Fruit fly (Drosophila melanogaster) whole organism, wandering third instar larva: ENCODE measurements around the gene CG46427.

Experiments used
- Abd-B ChIP-seq: fragments of >200 bp; optimal IDR thresholded peaks from 2 replicates; lab custom pipeline; 2017; ENCODE audit warnings: missing biosample characterization, missing genetic modification characterization
- Mio ChIP-seq: sonication (Bioruptor generic); optimal IDR thresholded peaks from 2 replicates; lab custom pipeline; 2016; ENCODE audit warnings: missing biosample characterization, missing genetic modification characterization
- N ChIP-seq: fragments of >200 bp; optimal IDR thresholded peaks from 2 replicates; lab custom pipeline; 2018; ENCODE audit warnings: missing biosample characterization, missing external identifiers, missing genetic modification characterization
- OdsH ChIP-seq: fragments of 200-800 bp; sonication (Bioruptor generic); optimal IDR thresholded peaks from 2 replicates; lab custom pipeline; 2016; ENCODE audit warnings: missing biosample characterization, mild to moderate bottlenecking, missing genetic modification characterization
- dmrt93B ChIP-seq: fragments of 200-800 bp; sonication (Bioruptor generic); optimal IDR thresholded peaks from 2 replicates; lab custom pipeline; 2018; ENCODE audit warnings: missing biosample characterization, mild to moderate bottlenecking, missing genetic modification characterization
- ey ChIP-seq: fragments of 200-800 bp; sonication (Bioruptor generic); optimal IDR thresholded peaks from 2 replicates; lab custom pipeline; 2016; ENCODE audit warnings: missing biosample characterization, missing genetic modification characterization
- foxo ChIP-seq, 2 experiments: fragments of 200-800 bp; sonication (Bioruptor generic); optimal IDR thresholded peaks; 2 replicates in 1 of 2; 3 replicates in 1 of 2; lab custom pipeline; 2016 to 2017; ENCODE audit warnings: missing biosample characterization in 2 of 2, missing genetic modification characterization in 2 of 2
- fru ChIP-seq: fragments of 200-800 bp; sonication (Bioruptor generic); optimal IDR thresholded peaks from 3 replicates; lab custom pipeline; 2016; ENCODE audit warnings: missing biosample characterization, mild to moderate bottlenecking, missing genetic modification characterization
- pan ChIP-seq: fragments of >200 bp; optimal IDR thresholded peaks from 2 replicates; lab custom pipeline; 2017
- psq ChIP-seq: fragments of 200-800 bp; sonication (Bioruptor generic); optimal IDR thresholded peaks from 3 replicates; lab custom pipeline; 2017; ENCODE audit warnings: missing biosample characterization, mild to moderate bottlenecking, missing genetic modification characterization, moderate library complexity

dm6 chr3R:12450713-12451259 lies 11.8 kb upstream of the CG46427 start:
- no peak for TF ChIP-seq OdsH
- no peak for TF ChIP-seq dmrt93B
- TF ChIP-seq ey (GFP tag; lab: Kevin White, UChicago): no peak
- no peak for TF ChIP-seq Abd-B (GFP tag; lab: Kevin White, UChicago)
- no peak for TF ChIP-seq fru (GFP tag; lab: Kevin White, UChicago)
- no peak for TF ChIP-seq pan (lab: Kevin White, UChicago)
- TF ChIP-seq Mio: no peak
- TF ChIP-seq N (GFP tag; lab: Kevin White, UChicago): no peak
- TF ChIP-seq foxo (GFP tag; optimal IDR thresholded peaks at IDR 0.05; lab: Kevin White, UChicago): no peak
- TF ChIP-seq psq (GFP tag; lab: Kevin White, UChicago): no peak
